Worm (Caenorhabditis elegans): ENCODE results near the gene C08B6.5.

DNA sequence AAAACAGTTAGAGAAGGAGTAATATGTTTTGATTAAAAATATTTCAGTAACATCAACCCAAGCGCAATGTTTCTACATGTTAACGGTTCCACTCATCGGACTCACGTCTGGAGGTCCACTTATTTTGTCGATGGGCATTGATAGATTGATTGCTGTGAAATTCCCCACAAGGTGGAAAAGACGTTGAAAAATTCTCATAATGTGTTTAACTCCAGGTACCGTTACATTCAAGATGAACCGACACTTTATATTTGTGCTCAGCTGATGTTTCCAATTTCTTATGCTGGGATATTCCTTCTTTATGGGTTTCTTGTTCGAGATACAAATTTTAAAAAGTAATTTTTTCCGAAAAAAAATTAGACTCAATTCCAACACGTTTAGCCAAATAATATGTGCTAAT is 35.5 kb downstream of the C08B6.5 start:
- no peak for TF ChIP-seq pha-4 (tag; optimal IDR thresholded peaks at IDR 0.05)
- TF ChIP-seq lin-13 (tag; optimal IDR thresholded peaks at IDR 0.05): no peak
